Worm (Caenorhabditis elegans) whole organism, L1 larva: ENCODE results near the gene ogt-1.

Experiments
- C04F5.9 ChIP-seq: sonication (generic microtip); optimal IDR thresholded peaks from 2 replicates; lab custom pipeline; 2016; ENCODE audit warnings: missing genetic modification characterization, missing compliant biosample characterization
- aha-1 ChIP-seq: fragments of 150-350 bp; optimal IDR thresholded peaks from 2 replicates; lab custom pipeline; 2014; ENCODE audit warnings: missing biosample characterization, missing genetic modification characterization
- aly-2 ChIP-seq: fragments of 150-350 bp; optimal IDR thresholded peaks from 2 replicates; lab custom pipeline; 2014; ENCODE audit warnings: missing biosample characterization, missing genetic modification characterization
- blmp-1 ChIP-seq: fragments of 150-350 bp; optimal IDR thresholded peaks from 2 replicates; lab custom pipeline; 2014; ENCODE audit warnings: missing biosample characterization, missing genetic modification characterization
- ceh-63 ChIP-seq: fragments of 200-800 bp; sonication (Bioruptor generic); optimal IDR thresholded peaks from 2 replicates; lab custom pipeline; 2018; ENCODE audit warnings: mild to moderate bottlenecking, missing genetic modification characterization, missing compliant biosample characterization
- ceh-8 ChIP-seq: fragments of 200-800 bp; sonication (Bioruptor generic); optimal IDR thresholded peaks from 2 replicates; lab custom pipeline; 2018; ENCODE audit warnings: mild to moderate bottlenecking, missing genetic modification characterization, moderate library complexity, missing compliant biosample characterization
- ceh-90 ChIP-seq: sonication (generic microtip); optimal IDR thresholded peaks from 2 replicates; lab custom pipeline; 2016; ENCODE audit warnings: missing genetic modification characterization, missing compliant biosample characterization
- ces-1 ChIP-seq: fragments of 150-350 bp; optimal IDR thresholded peaks from 2 replicates; lab custom pipeline; 2014; ENCODE audit warnings: missing biosample characterization, missing genetic modification reagents, missing genetic modification characterization
- dpl-1 ChIP-seq, 3 experiments: fragments of 150-350 bp in 2 of 3; sonication (generic microtip) in 1 of 3; optimal IDR thresholded peaks; 2 replicates each; lab custom pipeline; 2014 to 2017; ENCODE audit warnings: missing biosample characterization in 3 of 3, missing genetic modification characterization in 3 of 3, missing genetic modification reagents in 3 of 3
- dsc-1 ChIP-seq: sonication (generic microtip); optimal IDR thresholded peaks from 2 replicates; lab custom pipeline; 2016; ENCODE audit warnings: mild to moderate bottlenecking, missing genetic modification characterization, missing compliant biosample characterization
- efl-1 ChIP-seq, 4 experiments: fragments of 150-350 bp; optimal IDR thresholded peaks in 3 of 4; peaks in 1 of 4; 1 replicate in 1 of 4; 2 replicates in 3 of 4; lab custom pipeline; 2014; ENCODE audit warnings: missing biosample characterization in 2 of 4, missing genetic modification characterization in 2 of 4, missing genetic modification reagents in 2 of 4
- efl-3 ChIP-seq: fragments of 200-800 bp; sonication (Bioruptor generic); optimal IDR thresholded peaks from 2 replicates; lab custom pipeline; 2018; ENCODE audit warnings: mild to moderate bottlenecking, missing genetic modification characterization, missing compliant biosample characterization
- egl-27 ChIP-seq, 2 experiments: fragments of 150-350 bp in 1 of 2; sonication (generic microtip); optimal IDR thresholded peaks; 3 replicates each; lab custom pipeline; 2017 to 2018; ENCODE audit warnings: missing biosample characterization in 2 of 2, missing genetic modification characterization in 2 of 2, missing genetic modification reagents in 2 of 2
- elt-3 ChIP-seq, 6 experiments: fragments of 150-350 bp in 1 of 6; sonication (generic microtip); optimal IDR thresholded peaks; 2 replicates each; lab custom pipeline; 2017 to 2018; ENCODE audit warnings: missing biosample characterization in 6 of 6, missing genetic modification characterization in 6 of 6, inconsistent platforms in 1 of 6
- ets-5 ChIP-seq: fragments of 200-800 bp; sonication (Bioruptor generic); IDR thresholded peaks from 2 replicates; pipeline ENCODE4 v1.3.6; 2022; ENCODE audit warnings: missing genetic modification characterization, missing compliant biosample characterization
- fkh-10 ChIP-seq: sonication (generic microtip); optimal IDR thresholded peaks from 2 replicates; lab custom pipeline; 2017; ENCODE audit warnings: missing biosample characterization, missing genetic modification reagents, missing genetic modification characterization
- fkh-4 ChIP-seq: sonication (generic microtip); optimal IDR thresholded peaks from 2 replicates; lab custom pipeline; 2016; ENCODE audit warnings: missing compliant biosample characterization, missing genetic modification characterization, borderline replicate concordance
- fos-1 ChIP-seq: fragments of 150-350 bp; optimal IDR thresholded peaks from 2 replicates; lab custom pipeline; 2014; ENCODE audit warnings: missing biosample characterization, missing genetic modification characterization
- grh-1 ChIP-seq: fragments of 200-800 bp; sonication (Bioruptor generic); IDR thresholded peaks from 2 replicates; pipeline ENCODE4 v1.3.6; 2022; ENCODE audit warnings: missing genetic modification reagents, missing genetic modification characterization, missing compliant biosample characterization
- irx-1 ChIP-seq: sonication (generic microtip); optimal IDR thresholded peaks from 2 replicates; lab custom pipeline; 2016; ENCODE audit warnings: missing genetic modification characterization, missing compliant biosample characterization
- lin-13 ChIP-seq: fragments of 150-350 bp; optimal IDR thresholded peaks from 2 replicates; lab custom pipeline; 2014; ENCODE audit warnings: missing biosample characterization, missing genetic modification reagents, missing genetic modification characterization
- lin-15B ChIP-seq: fragments of 150-350 bp; sonication (generic microtip); optimal IDR thresholded peaks from 3 replicates; lab custom pipeline; 2014; ENCODE audit warnings: missing biosample characterization, missing genetic modification characterization
- lin-35 ChIP-seq, 2 experiments: fragments of 150-350 bp; optimal IDR thresholded peaks; 2 replicates each; lab custom pipeline; 2014; ENCODE audit warnings: missing biosample characterization in 2 of 2, missing genetic modification characterization in 2 of 2, missing genetic modification reagents in 2 of 2
- lin-39 ChIP-seq: fragments of 150-350 bp; optimal IDR thresholded peaks from 2 replicates; lab custom pipeline; 2014; ENCODE audit warnings: missing biosample characterization, missing genetic modification reagents, missing genetic modification characterization
- lir-3 ChIP-seq: sonication (generic microtip); optimal IDR thresholded peaks from 2 replicates; lab custom pipeline; 2016; ENCODE audit warnings: mild to moderate bottlenecking, missing genetic modification characterization, moderate library complexity, missing compliant biosample characterization; ENCODE audit not compliant: poor library complexity
- lsy-2 ChIP-seq, 2 experiments: fragments of 150-350 bp; optimal IDR thresholded peaks; 2 replicates each; lab custom pipeline; 2014; ENCODE audit warnings: missing biosample characterization in 2 of 2, missing genetic modification characterization in 2 of 2
- mef-2 ChIP-seq: fragments of 150-350 bp; optimal IDR thresholded peaks from 2 replicates; lab custom pipeline; 2014; ENCODE audit warnings: missing biosample characterization, missing genetic modification characterization
- mep-1 ChIP-seq: fragments of 150-350 bp; optimal IDR thresholded peaks from 2 replicates; lab custom pipeline; 2014; ENCODE audit warnings: missing biosample characterization, missing genetic modification characterization
- nhr-19 ChIP-seq: fragments of 200-800 bp; sonication (Bioruptor generic); conservative IDR thresholded peaks from 2 replicates; pipeline ENCODE4 v1.3.6; 2022; ENCODE audit warnings: missing genetic modification characterization, missing compliant biosample characterization
- nhr-20 ChIP-seq: sonication (generic microtip); optimal IDR thresholded peaks from 2 replicates; lab custom pipeline; 2016; ENCODE audit warnings: mild to moderate bottlenecking, missing genetic modification characterization, missing compliant biosample characterization
- nhr-28 ChIP-seq: fragments of 150-350 bp; optimal IDR thresholded peaks from 2 replicates; lab custom pipeline; 2014; ENCODE audit warnings: missing biosample characterization, missing genetic modification characterization
- nhr-71 ChIP-seq: sonication (generic microtip); optimal IDR thresholded peaks from 2 replicates; lab custom pipeline; 2016; ENCODE audit warnings: mild to moderate bottlenecking, missing genetic modification characterization, moderate library complexity, missing compliant biosample characterization
- nhr-76 ChIP-seq: sonication (generic microtip); optimal IDR thresholded peaks from 2 replicates; lab custom pipeline; 2017; ENCODE audit warnings: missing biosample characterization, missing genetic modification characterization
- nhr-77 ChIP-seq: fragments of 150-350 bp; optimal IDR thresholded peaks from 2 replicates; lab custom pipeline; 2014; ENCODE audit warnings: missing biosample characterization, missing genetic modification characterization
- nhr-85 ChIP-seq: sonication (generic microtip); peaks from one replicate; lab custom pipeline; 2016; ENCODE audit warnings: missing genetic modification characterization, inconsistent platforms, missing compliant biosample characterization
- nhr-90 ChIP-seq: sonication (generic microtip); optimal IDR thresholded peaks from 2 replicates; lab custom pipeline; 2016; ENCODE audit warnings: mild to moderate bottlenecking, missing genetic modification characterization, missing compliant biosample characterization; ENCODE audit not compliant: poor library complexity
- pag-3 ChIP-seq: sonication (generic microtip); optimal IDR thresholded peaks from 2 replicates; lab custom pipeline; 2017; ENCODE audit warnings: missing genetic modification characterization, mild to moderate bottlenecking, missing compliant biosample characterization, antibody characterized with exemption, borderline replicate concordance; ENCODE audit not compliant: insufficient read depth
- pax-3 ChIP-seq: fragments of 200-800 bp; sonication (Bioruptor generic); optimal IDR thresholded peaks from 2 replicates; lab custom pipeline; 2018; ENCODE audit warnings: mild to moderate bottlenecking, missing genetic modification characterization, moderate library complexity, missing compliant biosample characterization
- pqm-1 ChIP-seq: sonication (generic microtip); optimal IDR thresholded peaks from 3 replicates; lab custom pipeline; 2017; ENCODE audit warnings: missing biosample characterization, missing genetic modification characterization
- skn-1 ChIP-seq: fragments of 150-350 bp; optimal IDR thresholded peaks from 2 replicates; lab custom pipeline; 2014; ENCODE audit warnings: missing biosample characterization, missing genetic modification characterization
- snpc-4 ChIP-seq: fragments of 150-350 bp; optimal IDR thresholded peaks from 2 replicates; lab custom pipeline; 2014; ENCODE audit warnings: missing biosample characterization, missing genetic modification characterization
- snu-23 ChIP-seq: sonication (generic microtip); optimal IDR thresholded peaks from 2 replicates; lab custom pipeline; 2016; ENCODE audit warnings: missing genetic modification characterization, missing compliant biosample characterization
- tbx-2 ChIP-seq: sonication (generic microtip); optimal IDR thresholded peaks from 2 replicates; lab custom pipeline; 2016; ENCODE audit warnings: missing genetic modification characterization, missing compliant biosample characterization
- tlp-1 ChIP-seq: fragments of 150-350 bp; optimal IDR thresholded peaks from 2 replicates; lab custom pipeline; 2014; ENCODE audit warnings: missing biosample characterization, missing genetic modification characterization
- unc-130 ChIP-seq: fragments of 150-350 bp; optimal IDR thresholded peaks from 2 replicates; lab custom pipeline; 2017; ENCODE audit warnings: missing biosample characterization, missing genetic modification characterization, inconsistent platforms
- unc-30 ChIP-seq: sonication (generic microtip); optimal IDR thresholded peaks from 2 replicates; lab custom pipeline; 2017; ENCODE audit warnings: missing biosample characterization, missing genetic modification characterization
- unc-62 ChIP-seq: fragments of 150-350 bp; optimal IDR thresholded peaks from 2 replicates; lab custom pipeline; 2014; ENCODE audit warnings: missing biosample characterization, missing genetic modification reagents, missing genetic modification characterization
- xbp-1 ChIP-seq: sonication (generic microtip); optimal IDR thresholded peaks from 2 replicates; lab custom pipeline; 2016; ENCODE audit warnings: missing genetic modification characterization, missing compliant biosample characterization
- zag-1 ChIP-seq: fragments of 150-350 bp; optimal IDR thresholded peaks from 2 replicates; lab custom pipeline; 2014; ENCODE audit warnings: missing biosample characterization, missing genetic modification characterization

Gene ogt-1

DNA sequence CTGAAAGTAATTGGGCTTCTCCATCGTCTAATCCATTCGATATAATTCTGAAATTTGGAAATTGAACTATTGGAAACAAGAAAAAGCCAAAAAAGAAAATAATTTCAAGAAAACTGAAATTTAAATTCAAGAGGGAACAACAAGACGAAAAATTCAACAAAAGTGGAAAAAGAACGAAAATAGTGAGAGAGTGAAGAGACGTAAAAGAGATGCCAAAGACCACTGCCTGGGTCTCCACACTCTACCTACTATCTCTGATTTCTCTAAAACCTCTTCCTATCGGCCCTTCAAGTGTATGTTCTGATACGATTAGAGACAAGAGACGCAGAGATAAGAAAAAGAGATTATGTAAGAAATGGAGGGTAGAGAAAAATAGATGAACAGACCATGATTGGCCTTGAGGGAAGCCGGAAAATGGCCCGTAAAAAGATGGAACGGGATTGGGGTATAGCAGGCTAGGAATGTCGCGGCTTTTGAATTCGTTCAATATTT, at the start of gene ogt-1 (continued):
- TF ChIP-seq tlp-1 (no peak), zag-1 (tag; lab: Kevin White, UChicago) (peak; percentile 39), ceh-8 (GFP tag; lab: Kevin White, UChicago) (peak; percentile 67), aha-1 (no peak), fkh-4 (tag; lab: Kevin White, UChicago) (no peak), fkh-10 (GFP tag; lab: Kevin White, UChicago) (peak; percentile 61), tbx-2 (tag; lab: Kevin White, UChicago) (peak; percentile 84), ets-5 (GFP tag; lab: Robert Waterston, UW) (no peak), egl-27 (tag; optimal IDR thresholded peaks at IDR 0.05; lab: Kevin White, UChicago) (peak; percentile 93 to 98), snu-23 (GFP tag; lab: Kevin White, UChicago) (peak; percentile 94), blmp-1 (peak; percentile 69), xbp-1 (tag; lab: Kevin White, UChicago) (peak; percentile 80), aly-2 (tag; lab: Kevin White, UChicago) (peak; percentile 66), ceh-90 (tag; lab: Kevin White, UChicago) (no peak), lin-39 (tag; lab: Kevin White, UChicago) (no peak), C04F5.9 (no peak), efl-3 (GFP tag; lab: Kevin White, UChicago) (no peak), unc-30 (no peak), skn-1 (peak; percentile 56), nhr-28 (tag; lab: Kevin White, UChicago) (no peak), nhr-77 (peak; percentile 71), fos-1 (tag; lab: Kevin White, UChicago) (peak; percentile 82), pag-3 (tag; lab: Kevin White, UChicago) (peak; percentile 16), unc-130 (tag; lab: Kevin White, UChicago) (no peak), lsy-2 (tag; optimal IDR thresholded peaks at IDR 0.05; lab: Kevin White, UChicago) (peak; percentile 88 to 90), grh-1 (GFP tag; lab: Robert Waterston, UW) (peak; percentile 69), unc-62 (no peak), pqm-1 (tag; lab: Kevin White, UChicago) (no peak), nhr-85 (peak; percentile 96), ces-1 (GFP tag; lab: Kevin White, UChicago) (no peak), nhr-76 (no peak), pax-3 (tag; lab: Kevin White, UChicago) (no peak), ceh-63 (no peak)

DNA sequence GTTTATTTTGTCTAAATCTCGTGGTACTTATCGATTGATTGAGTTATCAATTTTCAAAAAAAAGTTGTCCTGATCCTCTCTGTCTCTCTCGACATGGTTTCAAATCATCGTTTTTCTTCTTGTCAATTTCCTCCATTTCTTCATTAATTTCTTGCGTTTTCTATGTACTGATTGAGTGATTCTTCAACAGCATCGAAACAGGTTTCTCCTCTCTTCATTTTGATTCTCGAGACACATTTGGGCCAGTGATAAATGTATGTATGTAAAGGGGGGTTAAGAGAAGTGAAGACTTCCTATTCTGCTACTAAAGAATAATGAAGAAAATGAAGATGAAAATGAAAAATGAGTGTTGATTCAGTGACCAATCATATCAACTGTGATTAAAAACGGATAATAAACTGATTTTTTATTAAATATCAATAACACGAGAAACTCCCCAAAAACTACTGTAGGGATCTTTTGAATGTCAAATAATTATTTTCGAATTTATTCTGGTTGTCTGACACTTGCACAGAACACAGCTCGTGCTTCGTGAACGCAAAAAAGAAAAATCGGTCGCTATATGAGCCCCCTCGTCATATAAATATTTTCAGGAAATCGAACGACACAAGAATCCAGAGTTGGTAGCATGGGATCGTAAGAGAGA, 49.7 kb upstream of the ogt-1 start:
- TF ChIP-seq mef-2 (tag; lab: Kevin White, UChicago) (no peak), snpc-4 (tag; lab: Kevin White, UChicago) (no peak), grh-1 (GFP tag; lab: Robert Waterston, UW) (peak; percentile 74), egl-27 (tag; optimal IDR thresholded peaks at IDR 0.05; lab: Kevin White, UChicago) (peak in 1 of 2 experiments; percentile 6), efl-1 (optimal IDR thresholded peaks at IDR 0.05; lab: Kevin White, UChicago) (peak in 1 of 2 experiments; percentile 8), efl-1 (GFP tag; optimal IDR thresholded peaks at IDR 0.05 in 1 of 2; lab: Kevin White, UChicago) (peak in 1 of 2 experiments; percentile 87), lin-35 (GFP tag; optimal IDR thresholded peaks at IDR 0.05; lab: Kevin White, UChicago) (peak in 1 of 2 experiments; percentile 52), lin-15B (tag; lab: Kevin White, UChicago) (no peak), nhr-71 (tag; lab: Kevin White, UChicago) (peak; percentile 57), elt-3 (tag; optimal IDR thresholded peaks at IDR 0.05; lab: Kevin White, UChicago) (peak in 3 of 6 experiments; percentile 44 to 76 (median 61)), dpl-1 (GFP tag; optimal IDR thresholded peaks at IDR 0.05; lab: Kevin White, UChicago) (peak in 1 of 3 experiments; percentile 5), lir-3 (no peak), lsy-2 (tag; optimal IDR thresholded peaks at IDR 0.05; lab: Kevin White, UChicago) (peak in 1 of 2 experiments; percentile 57), snu-23 (GFP tag; lab: Kevin White, UChicago) (peak; percentile 56), lin-13 (GFP tag; lab: Kevin White, UChicago) (no peak), nhr-20 (tag; lab: Kevin White, UChicago) (peak; percentile 51), nhr-28 (tag; lab: Kevin White, UChicago) (no peak), blmp-1 (peak; percentile 89), ceh-63 (no peak), nhr-85 (peak; percentile 89), mep-1 (peak; percentile 34), nhr-19 (GFP tag; lab: Robert Waterston, UW) (peak; percentile 30), tbx-2 (tag; lab: Kevin White, UChicago) (peak; percentile 36), dsc-1 (no peak), irx-1 (peak; percentile 19), aha-1 (no peak), nhr-90 (tag; lab: Kevin White, UChicago) (peak; percentile 36)
